Fruit fly (Drosophila melanogaster) whole organism, embryonic: ENCODE measurements around the gene Ing3.

Experiments
- Atf-2 ChIP-seq: fragments of 200-800 bp; sonication (Bioruptor generic); optimal IDR thresholded peaks from 2 replicates; lab custom pipeline; 2016; ENCODE audit warnings: missing biosample characterization, missing genetic modification characterization
- B-H2 ChIP-seq: fragments of 200-800 bp; sonication (Bioruptor generic); optimal IDR thresholded peaks from 2 replicates; lab custom pipeline; 2018; ENCODE audit warnings: missing biosample characterization, mild to moderate bottlenecking, missing genetic modification characterization
- Bdp1 ChIP-seq: fragments of 200-800 bp; sonication (Bioruptor generic); optimal IDR thresholded peaks from 3 replicates; lab custom pipeline; 2016; ENCODE audit warnings: missing biosample characterization, missing genetic modification characterization
- CG10209 ChIP-seq: fragments of 200-800 bp; sonication (Bioruptor generic); optimal IDR thresholded peaks from 3 replicates; lab custom pipeline; 2017; ENCODE audit warnings: missing biosample characterization, mild to moderate bottlenecking, missing genetic modification characterization, missing genetic modification reagents
- CG10654 ChIP-seq: fragments of 200-800 bp; sonication (Bioruptor generic); optimal IDR thresholded peaks from 2 replicates; lab custom pipeline; 2016; ENCODE audit warnings: missing biosample characterization, missing genetic modification characterization
- CG11085 ChIP-seq: fragments of 200-800 bp; sonication (Bioruptor generic); IDR thresholded peaks from 2 replicates; pipeline ENCODE4 v1.3.6; 2022; ENCODE audit warnings: missing biosample characterization, missing genetic modification characterization
- CG13424 ChIP-seq: fragments of 200-800 bp; sonication (Bioruptor generic); optimal IDR thresholded peaks from 2 replicates; lab custom pipeline; 2019; ENCODE audit warnings: missing biosample characterization, mild to moderate bottlenecking, missing genetic modification characterization, moderate library complexity
- CG13624 ChIP-seq: fragments of 200-800 bp; sonication (Bioruptor generic); optimal IDR thresholded peaks from 2 replicates; lab custom pipeline; 2016; ENCODE audit warnings: missing biosample characterization, missing genetic modification characterization
- CG14014 ChIP-seq: fragments of 200-800 bp; sonication (Bioruptor generic); IDR thresholded peaks from 2 replicates; pipeline ENCODE4 v1.3.6; 2022; ENCODE audit warnings: missing biosample characterization, missing genetic modification characterization
- CG15269 ChIP-seq: fragments of 200-800 bp; sonication (Bioruptor generic); optimal IDR thresholded peaks from 2 replicates; lab custom pipeline; 2018; ENCODE audit warnings: missing biosample characterization, mild to moderate bottlenecking, missing genetic modification characterization, moderate library complexity
- CG1603 ChIP-seq: fragments of 200-800 bp; sonication (Bioruptor generic); optimal IDR thresholded peaks from 2 replicates; lab custom pipeline; 2019; ENCODE audit warnings: missing biosample characterization, mild to moderate bottlenecking, missing genetic modification characterization, moderate library complexity
- CG17568 ChIP-seq: fragments of 200-800 bp; sonication (Bioruptor generic); optimal IDR thresholded peaks from 2 replicates; lab custom pipeline; 2018; ENCODE audit warnings: missing biosample characterization, mild to moderate bottlenecking, missing genetic modification characterization, moderate library complexity
- CG1832 ChIP-seq: fragments of 200-800 bp; sonication (Bioruptor generic); optimal IDR thresholded peaks from 2 replicates; lab custom pipeline; 2017; ENCODE audit warnings: missing biosample characterization, mild to moderate bottlenecking, missing genetic modification characterization, inconsistent platforms
- CG18764 ChIP-seq: fragments of 200-800 bp; sonication (Bioruptor generic); optimal IDR thresholded peaks from 3 replicates; lab custom pipeline; 2016; ENCODE audit warnings: missing biosample characterization, missing genetic modification characterization
- CG2116 ChIP-seq: fragments of 200-800 bp; sonication (Bioruptor generic); optimal IDR thresholded peaks from 3 replicates; lab custom pipeline; 2018; ENCODE audit warnings: missing biosample characterization, mild to moderate bottlenecking, missing genetic modification characterization
- CG2875 ChIP-seq: fragments of 200-800 bp; sonication (Bioruptor generic); optimal IDR thresholded peaks from 2 replicates; lab custom pipeline; 2017; ENCODE audit warnings: missing biosample characterization, mild to moderate bottlenecking, missing genetic modification characterization, missing genetic modification reagents
- CG33213 ChIP-seq: fragments of 200-800 bp; sonication (Bioruptor generic); optimal IDR thresholded peaks from 3 replicates; lab custom pipeline; 2016; ENCODE audit warnings: missing biosample characterization, missing genetic modification characterization
- CG3838 ChIP-seq: fragments of 200-800 bp; sonication (Bioruptor generic); optimal IDR thresholded peaks from 3 replicates; lab custom pipeline; 2016; ENCODE audit warnings: missing biosample characterization, missing genetic modification characterization
- CG4424 ChIP-seq: fragments of 200-800 bp; sonication (Bioruptor generic); optimal IDR thresholded peaks from 3 replicates; lab custom pipeline; 2016; ENCODE audit warnings: missing biosample characterization, missing genetic modification characterization
- CG4730 ChIP-seq: fragments of 200-800 bp; sonication (Bioruptor generic); IDR thresholded peaks from 2 replicates; pipeline ENCODE4 v1.3.6; 2022; ENCODE audit warnings: missing biosample characterization, missing genetic modification characterization
- CG5180 ChIP-seq: fragments of 200-800 bp; sonication (Bioruptor generic); optimal IDR thresholded peaks from 3 replicates; lab custom pipeline; 2017; ENCODE audit warnings: missing biosample characterization, missing genetic modification characterization, mild to moderate bottlenecking, moderate library complexity, missing genetic modification reagents
- CG7271 ChIP-seq: fragments of 200-800 bp; sonication (Bioruptor generic); optimal IDR thresholded peaks from 2 replicates; lab custom pipeline; 2018; ENCODE audit warnings: missing biosample characterization, mild to moderate bottlenecking, missing genetic modification characterization, moderate library complexity
- CG7357 ChIP-seq: fragments of 200-800 bp; sonication (Bioruptor generic); IDR thresholded peaks from 3 replicates; pipeline ENCODE4 v1.3.6; 2022; ENCODE audit warnings: missing biosample characterization, missing genetic modification characterization
- CG7372 ChIP-seq: fragments of 200-800 bp; sonication (Bioruptor generic); IDR thresholded peaks from 2 replicates; pipeline ENCODE4 v1.3.6; 2022; ENCODE audit warnings: missing biosample characterization, missing genetic modification characterization
- CG8944 ChIP-seq: fragments of 200-800 bp; sonication (Bioruptor generic); optimal IDR thresholded peaks from 3 replicates; lab custom pipeline; 2016; ENCODE audit warnings: missing biosample characterization, missing genetic modification characterization
- CG9797 ChIP-seq: fragments of 200-800 bp; sonication (Bioruptor generic); optimal IDR thresholded peaks from 3 replicates; lab custom pipeline; 2018; ENCODE audit warnings: missing biosample characterization, mild to moderate bottlenecking, missing genetic modification characterization
- Dad ChIP-seq: fragments of 200-800 bp; sonication (Bioruptor generic); optimal IDR thresholded peaks from 3 replicates; lab custom pipeline; 2016; ENCODE audit warnings: missing biosample characterization, missing genetic modification characterization
- GATAe ChIP-seq: fragments of 200-800 bp; sonication (Bioruptor generic); conservative IDR thresholded peaks from 2 replicates; pipeline ENCODE4 v1.3.6; 2022; ENCODE audit warnings: missing biosample characterization, missing genetic modification characterization
- HLHmδ ChIP-seq: fragments of 200-800 bp; sonication (Bioruptor generic); optimal IDR thresholded peaks from 2 replicates; lab custom pipeline; 2018; ENCODE audit warnings: missing biosample characterization, mild to moderate bottlenecking, missing genetic modification characterization, moderate library complexity
- Hmx ChIP-seq: fragments of 200-800 bp; sonication (Bioruptor generic); optimal IDR thresholded peaks from 2 replicates; lab custom pipeline; 2016; ENCODE audit warnings: missing biosample characterization, missing genetic modification characterization
- Hr51 ChIP-seq, 2 experiments: fragments of 200-800 bp; sonication (Bioruptor generic); optimal IDR thresholded peaks; 2 replicates in 1 of 2; 3 replicates in 1 of 2; lab custom pipeline; 2016 to 2018; ENCODE audit warnings: missing biosample characterization in 2 of 2, missing genetic modification characterization in 2 of 2, mild to moderate bottlenecking in 1 of 2, moderate library complexity in 1 of 2
- Lpt ChIP-seq: fragments of >200 bp; optimal IDR thresholded peaks from 2 replicates; lab custom pipeline; 2018; ENCODE audit warnings: missing biosample characterization, missing genetic modification characterization
- Meics ChIP-seq: fragments of 200-800 bp; sonication (Bioruptor generic); optimal IDR thresholded peaks from 2 replicates; lab custom pipeline; 2017; ENCODE audit warnings: missing biosample characterization, mild to moderate bottlenecking, missing genetic modification characterization
- Nf-YC ChIP-seq: fragments of 200-800 bp; optimal IDR thresholded peaks from 3 replicates; lab custom pipeline; 2019; ENCODE audit warnings: missing biosample characterization, mild to moderate bottlenecking, missing genetic modification characterization, moderate library complexity
- NfI ChIP-seq: fragments of 200-800 bp; sonication (Bioruptor generic); optimal IDR thresholded peaks from 3 replicates; lab custom pipeline; 2018; ENCODE audit warnings: missing biosample characterization, mild to moderate bottlenecking, missing genetic modification characterization, moderate library complexity
- Ptx1 ChIP-seq: fragments of 200-800 bp; sonication (Bioruptor generic); IDR thresholded peaks from 2 replicates; pipeline ENCODE4 v1.3.6; 2022; ENCODE audit warnings: missing biosample characterization, missing genetic modification characterization
- Sry-δ ChIP-seq: fragments of 200-800 bp; sonication (Bioruptor generic); optimal IDR thresholded peaks from 2 replicates; lab custom pipeline; 2016; ENCODE audit warnings: missing biosample characterization, missing genetic modification characterization
- ab ChIP-seq: fragments of 200-800 bp; sonication (Bioruptor generic); optimal IDR thresholded peaks from 2 replicates; lab custom pipeline; 2016; ENCODE audit warnings: missing biosample characterization, missing genetic modification characterization
- abd-A ChIP-seq: fragments of 200-800 bp; sonication (Bioruptor generic); optimal IDR thresholded peaks from 3 replicates; lab custom pipeline; 2019; ENCODE audit warnings: missing biosample characterization, mild to moderate bottlenecking, missing genetic modification characterization, moderate library complexity
- cas ChIP-seq: fragments of 200-800 bp; sonication (Bioruptor generic); IDR thresholded peaks from 2 replicates; pipeline ENCODE4 v1.3.6; 2022; ENCODE audit warnings: missing biosample characterization, missing genetic modification characterization
- dpn ChIP-seq, 2 experiments: fragments of 200-800 bp; sonication (Bioruptor generic); optimal IDR thresholded peaks; 3 replicates each; lab custom pipeline; 2016; ENCODE audit warnings: missing biosample characterization in 2 of 2, missing genetic modification characterization in 2 of 2
- fru ChIP-seq: fragments of >200 bp; optimal IDR thresholded peaks from 2 replicates; lab custom pipeline; 2017
- grn ChIP-seq: fragments of 200-800 bp; sonication (Bioruptor generic); optimal IDR thresholded peaks from 3 replicates; lab custom pipeline; 2017; ENCODE audit warnings: missing biosample characterization, missing genetic modification characterization
- gt ChIP-seq: fragments of 200-800 bp; sonication (Bioruptor generic); IDR thresholded peaks from 2 replicates; pipeline ENCODE4 v1.3.6; 2022; ENCODE audit warnings: missing biosample characterization, missing genetic modification characterization
- ham ChIP-seq: fragments of 200-800 bp; sonication (Bioruptor generic); IDR thresholded peaks from 2 replicates; pipeline ENCODE4 v1.3.6; 2022; ENCODE audit warnings: missing biosample characterization, missing genetic modification characterization
- inv ChIP-seq: fragments of 200-800 bp; sonication (Bioruptor generic); IDR thresholded peaks from 2 replicates; pipeline ENCODE4 v1.3.6; 2022; ENCODE audit warnings: missing biosample characterization, missing genetic modification characterization; ENCODE audit not compliant: partially characterized antibody
- lbe ChIP-seq: fragments of 200-800 bp; sonication (Bioruptor generic); optimal IDR thresholded peaks from 2 replicates; lab custom pipeline; 2016; ENCODE audit warnings: missing biosample characterization, mild to moderate bottlenecking, missing genetic modification characterization
- nmo ChIP-seq: fragments of 200-800 bp; sonication (Bioruptor generic); optimal IDR thresholded peaks from 2 replicates; lab custom pipeline; 2018; ENCODE audit warnings: missing biosample characterization, mild to moderate bottlenecking, missing genetic modification characterization, moderate library complexity
- pnt ChIP-seq: fragments of 200-800 bp; sonication (Bioruptor generic); optimal IDR thresholded peaks from 3 replicates; lab custom pipeline; 2016; ENCODE audit warnings: missing biosample characterization, missing genetic modification characterization
- wor ChIP-seq: fragments of 200-800 bp; sonication (Bioruptor generic); IDR thresholded peaks from 2 replicates; pipeline ENCODE4 v1.3.6; 2022; ENCODE audit warnings: missing biosample characterization, missing genetic modification characterization
- yki ChIP-seq: fragments of >200 bp; optimal IDR thresholded peaks from 3 replicates; lab custom pipeline; 2018

The Ing3 gene

DNA sequence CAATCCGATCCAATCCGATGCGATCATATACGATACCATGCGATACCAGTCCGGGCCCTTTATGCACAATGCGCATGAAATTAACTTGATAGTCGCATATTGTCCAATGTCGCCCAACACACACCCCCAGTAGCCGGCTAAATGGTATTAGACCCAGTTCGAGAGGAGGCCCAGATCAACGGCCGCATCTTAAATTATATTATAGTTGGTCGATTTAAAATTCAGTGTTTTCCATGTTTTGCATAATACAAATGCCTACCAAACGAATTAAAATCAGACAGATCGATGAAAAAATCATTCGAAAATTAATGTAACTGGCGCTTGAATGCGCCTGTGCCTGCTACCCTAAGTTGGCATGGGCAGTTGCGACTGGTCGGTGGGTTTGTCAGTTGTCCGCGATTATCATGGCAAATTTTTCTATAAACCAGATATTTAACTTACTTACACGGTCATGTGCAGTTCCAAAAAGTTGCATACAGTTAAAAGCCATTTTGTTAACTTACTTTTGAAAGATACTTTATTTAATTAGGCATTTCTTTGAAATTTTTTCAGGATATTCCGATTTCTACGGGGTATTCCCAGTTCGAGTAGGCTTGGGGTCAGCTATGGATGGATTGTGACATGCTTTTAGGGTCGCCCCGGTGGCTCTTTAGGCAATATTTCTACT is 17.1 kb upstream of the Ing3 start (continued):
- no peak for TF ChIP-seq Nf-YC (tag; lab: Kevin White, UChicago)
- TF ChIP-seq CG4424 (GFP tag; lab: Kevin White, UChicago), result no peak
- TF ChIP-seq Atf-2, result no peak
- no peak for TF ChIP-seq pnt (GFP tag; lab: Kevin White, UChicago)
- no peak for TF ChIP-seq inv (GFP tag; lab: Robert Waterston, UW)
- no peak for TF ChIP-seq CG10209 (GFP tag; lab: Kevin White, UChicago)
- no peak for TF ChIP-seq CG5180 (GFP tag; lab: Kevin White, UChicago)
- TF ChIP-seq Bdp1 (GFP tag; lab: Kevin White, UChicago), result no peak
- TF ChIP-seq CG7372 (GFP tag; lab: Robert Waterston, UW), result 0 out of 2 replicates have a peak, but pooled peaks have one; percentile 11
- TF ChIP-seq yki (lab: Kevin White, UChicago), result no peak
- no peak for TF ChIP-seq CG7357 (GFP tag; lab: Robert Waterston, UW)
- TF ChIP-seq HLHmδ (GFP tag; lab: Kevin White, UChicago), result no peak
- TF ChIP-seq Dad (GFP tag; lab: Kevin White, UChicago), result no peak
- no peak for TF ChIP-seq CG9797
- peak; percentile 53 for TF ChIP-seq abd-A (tag; lab: Kevin White, UChicago)
- TF ChIP-seq CG11085 (GFP tag; lab: Robert Waterston, UW), result no peak
- no peak for TF ChIP-seq Sry-δ
- TF ChIP-seq CG14014, result no peak
- no peak for TF ChIP-seq CG10654 (GFP tag; lab: Kevin White, UChicago)
- TF ChIP-seq lbe (GFP tag; lab: Kevin White, UChicago), result no peak
- TF ChIP-seq NfI (GFP tag; lab: Kevin White, UChicago), result no peak
- peak; percentile 20 for TF ChIP-seq grn
- no peak for TF ChIP-seq CG3838 (GFP tag; lab: Kevin White, UChicago)
- TF ChIP-seq Ptx1 (GFP tag; lab: Robert Waterston, UW), result peak; percentile 46
- TF ChIP-seq ham (GFP tag; lab: Robert Waterston, UW), result no peak
- no peak for TF ChIP-seq CG18764 (GFP tag; lab: Kevin White, UChicago)
- no peak for TF ChIP-seq cas (GFP tag; lab: Robert Waterston, UW)
- no peak for TF ChIP-seq Meics
- TF ChIP-seq GATAe (GFP tag; lab: Robert Waterston, UW), result no peak
- no peak for TF ChIP-seq CG2116
- no peak for TF ChIP-seq gt (GFP tag; lab: Robert Waterston, UW)
- no peak for TF ChIP-seq wor (GFP tag; lab: Robert Waterston, UW)
- TF ChIP-seq CG17568 (GFP tag; lab: Kevin White, UChicago), result no peak
- TF ChIP-seq CG15269 (tag; lab: Kevin White, UChicago), result peak; percentile 37
- TF ChIP-seq CG4730 (GFP tag; lab: Robert Waterston, UW), result no peak
- TF ChIP-seq CG7271 (tag; lab: Kevin White, UChicago), result no peak
- TF ChIP-seq CG13624 (GFP tag; lab: Kevin White, UChicago), result no peak
- TF ChIP-seq dpn (GFP tag; optimal IDR thresholded peaks at IDR 0.05; lab: Kevin White, UChicago), result no peak
- TF ChIP-seq CG8944 (GFP tag; lab: Kevin White, UChicago), result no peak
- peak; percentile 25 for TF ChIP-seq nmo (GFP tag; lab: Kevin White, UChicago)
- peak; percentile 36 for TF ChIP-seq CG13424
- no peak for TF ChIP-seq Hmx
- TF ChIP-seq B-H2 (GFP tag; lab: Kevin White, UChicago), result no peak
- no peak for TF ChIP-seq ab (GFP tag; lab: Kevin White, UChicago)
- TF ChIP-seq Hr51 (GFP tag; optimal IDR thresholded peaks at IDR 0.05; lab: Kevin White, UChicago), result peak in 1 of 2 experiments; percentile 64
- TF ChIP-seq Lpt (GFP tag; lab: Kevin White, UChicago), result no peak
- no peak for TF ChIP-seq fru (lab: Kevin White, UChicago)
- no peak for TF ChIP-seq CG2875 (GFP tag; lab: Kevin White, UChicago)
- no peak for TF ChIP-seq CG1603 (tag; lab: Kevin White, UChicago)
- TF ChIP-seq CG33213 (GFP tag; lab: Kevin White, UChicago), result no peak
- no peak for TF ChIP-seq CG1832 (GFP tag; lab: Kevin White, UChicago)
